Worm (Caenorhabditis elegans): ENCODE data around the gene T05A8.3.

Gene T05A8.3

DNA sequence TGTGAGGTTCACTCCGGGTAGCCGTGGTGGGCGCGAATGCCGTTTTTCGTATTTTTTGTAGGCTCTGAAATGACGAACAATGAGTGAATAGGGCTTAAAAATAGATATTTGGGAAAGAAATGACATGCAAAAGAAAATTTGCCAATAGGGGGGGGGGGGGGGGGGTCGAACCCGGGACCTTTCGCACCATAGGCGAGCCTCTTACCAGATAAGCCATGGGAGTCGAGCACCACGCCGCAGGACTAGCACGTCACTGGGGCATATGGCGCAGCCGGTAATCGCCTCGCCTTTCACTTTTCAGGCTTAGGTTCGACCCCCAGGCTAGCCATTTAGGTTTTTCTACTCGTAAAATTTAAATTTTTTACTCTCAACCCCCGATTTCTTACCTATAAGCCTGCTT is 2.0 kb upstream of the T05A8.3 start:
- TF ChIP-seq fkh-10 (GFP tag; optimal IDR thresholded peaks at IDR 0.05) (no peak), nhr-10 (tag; optimal IDR thresholded peaks at IDR 0.05) (no peak), aly-2 (tag; optimal IDR thresholded peaks at IDR 0.05) (no peak), set-16 (GFP tag; IDR thresholded peaks at IDR 0.05) (peak; percentile 87), dpl-1 (GFP tag; optimal IDR thresholded peaks at IDR 0.05) (no peak), sdz-12 (GFP tag; optimal IDR thresholded peaks at IDR 0.05) (no peak), daf-16 (GFP tag; optimal IDR thresholded peaks at IDR 0.05) (no peak), daf-16 (tag; optimal IDR thresholded peaks at IDR 0.05) (no peak), lin-38 (GFP tag; IDR thresholded peaks at IDR 0.05) (no peak), snpc-1.2 (GFP tag; IDR thresholded peaks at IDR 0.05) (0 out of 2 replicates have a peak, but pooled peaks have one; percentile 22), php-3 (GFP tag; IDR thresholded peaks at IDR 0.05) (no peak), ctbp-1 (GFP tag; IDR thresholded peaks at IDR 0.05) (no peak), snpc-4 (tag; optimal IDR thresholded peaks at IDR 0.05) (no peak), F10B5.3 (tag; optimal IDR thresholded peaks at IDR 0.05) (no peak), unc-62 (GFP tag; optimal IDR thresholded peaks at IDR 0.05 in 1 of 2) (peak in 1 of 2 experiments; percentile 28), unc-62 (tag; optimal IDR thresholded peaks at IDR 0.05) (no peak)

DNA sequence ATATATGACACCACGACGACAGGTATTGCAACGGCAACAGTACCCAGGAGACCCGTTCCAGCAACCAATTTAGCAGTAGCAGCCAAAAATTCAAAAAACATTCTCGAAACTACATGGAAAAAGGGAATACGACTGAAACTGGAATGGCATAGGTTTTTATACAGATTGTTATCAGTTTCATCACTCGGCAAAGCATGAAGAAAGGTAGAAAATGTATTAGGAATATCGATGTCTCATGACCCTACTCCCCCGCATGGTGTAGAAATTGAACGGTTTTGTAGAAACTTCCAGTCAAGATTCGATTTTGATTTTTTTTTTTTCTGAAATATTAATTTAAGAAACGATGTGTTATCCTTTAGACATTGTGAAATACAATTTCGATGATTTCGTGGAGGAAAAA is 6.3 kb downstream of the T05A8.3 start, which contains the start of gene T05A8.2:
Gene T05A8.2 (minus strand): TSS at position 101 of the 400 bp plus-strand sequence.
- peak in 1 of 2 experiments; percentile 35 for TF ChIP-seq unc-62 (GFP tag; optimal IDR thresholded peaks at IDR 0.05 in 1 of 2)
- TF ChIP-seq unc-62 (tag; optimal IDR thresholded peaks at IDR 0.05) = no peak
- TF ChIP-seq nhr-48 (tag; optimal IDR thresholded peaks at IDR 0.05) = no peak

DNA sequence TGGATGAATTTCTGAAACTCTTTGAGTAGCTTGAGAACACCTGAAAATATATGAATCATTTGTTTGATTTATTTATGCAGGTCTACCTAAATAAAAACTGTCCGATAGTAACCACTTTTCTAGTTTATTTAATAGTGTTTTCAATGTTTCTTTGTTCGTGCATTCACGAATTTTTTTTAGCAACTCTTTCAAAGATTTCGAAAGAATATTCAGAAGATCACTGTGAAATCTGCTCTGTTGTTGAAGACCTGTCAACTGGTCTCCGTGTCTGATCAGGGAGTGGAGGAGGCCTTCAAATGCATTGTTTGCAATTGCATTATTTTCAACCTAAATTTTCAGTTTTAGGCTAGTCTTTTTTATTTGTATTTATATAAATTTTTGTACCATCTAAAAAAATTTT is 7.3 kb downstream of the T05A8.3 start, which contains the start of gene T05A8.1:
Gene T05A8.1 (minus strand): TSS at position 101 of the 400 bp plus-strand sequence.
- TF ChIP-seq daf-8 (GFP tag; IDR thresholded peaks at IDR 0.05) (no peak), D1046.2 (GFP tag; IDR thresholded peaks at IDR 0.05) (no peak), pha-4 (GFP tag; IDR thresholded peaks at IDR 0.05) (no peak), pha-4 (tag; optimal IDR thresholded peaks at IDR 0.05) (no peak), dve-1 (tag; optimal IDR thresholded peaks at IDR 0.05; ENCODE audit: insufficient read depth) (no peak), hmg-1.1 (GFP tag; IDR thresholded peaks at IDR 0.05) (no peak), nhr-102 (tag; optimal IDR thresholded peaks at IDR 0.05) (no peak), dpl-1 (GFP tag; optimal IDR thresholded peaks at IDR 0.05) (no peak), hlh-11 (tag; optimal IDR thresholded peaks at IDR 0.05) (no peak), nhr-10 (tag; optimal IDR thresholded peaks at IDR 0.05) (no peak), snpc-1.2 (GFP tag; IDR thresholded peaks at IDR 0.05) (no peak), sdz-12 (GFP tag; optimal IDR thresholded peaks at IDR 0.05) (no peak)

DNA sequence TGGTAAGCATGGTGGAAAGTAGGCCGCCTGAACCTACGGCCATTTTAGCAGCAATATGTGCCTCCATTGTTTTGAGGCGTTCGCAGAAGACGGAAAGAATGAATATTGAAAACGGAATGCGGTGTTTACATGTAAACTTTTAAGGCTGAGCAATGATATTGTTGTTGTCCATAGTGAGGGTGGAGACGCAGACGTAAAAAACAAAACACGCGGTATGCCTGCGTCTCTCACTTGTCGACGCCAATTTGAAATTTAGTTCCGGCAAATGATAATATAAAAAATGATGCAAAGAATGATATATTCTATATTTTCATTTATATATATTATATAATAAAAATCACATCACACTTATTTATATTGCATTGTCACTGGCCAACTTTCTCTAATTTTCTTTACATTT is 9.4 kb downstream of the T05A8.3 start, which contains the start of gene Y47G7B.2:
Gene Y47G7B.2 (minus strand): TSS at position 143 of the 400 bp plus-strand sequence.
- TF ChIP-seq pha-4 (GFP tag; IDR thresholded peaks at IDR 0.05) (no peak), pha-4 (tag; optimal IDR thresholded peaks at IDR 0.05) (no peak), nhr-42 (GFP tag; IDR thresholded peaks at IDR 0.05) (no peak), madf-9 (GFP tag; conservative IDR thresholded peaks at IDR 0.05) (no peak), dmd-9 (GFP tag; IDR thresholded peaks at IDR 0.05) (no peak), pqm-1 (tag; optimal IDR thresholded peaks at IDR 0.05) (no peak), zip-2 (tag; optimal IDR thresholded peaks at IDR 0.05) (no peak), jun-1 (tag; optimal IDR thresholded peaks at IDR 0.05) (no peak), unc-130 (GFP tag; optimal IDR thresholded peaks at IDR 0.05) (no peak), F37D6.2 (tag; optimal IDR thresholded peaks at IDR 0.05) (no peak), daf-19 (GFP tag; conservative IDR thresholded peaks at IDR 0.05) (no peak), unc-62 (GFP tag; optimal IDR thresholded peaks at IDR 0.05 in 1 of 2) (no peak), unc-62 (tag; optimal IDR thresholded peaks at IDR 0.05) (no peak), saeg-2 (GFP tag; IDR thresholded peaks at IDR 0.05) (no peak), dmd-6 (GFP tag; IDR thresholded peaks at IDR 0.05) (0 out of 2 replicates have a peak, but pooled peaks have one; percentile 10), snpc-4 (tag; optimal IDR thresholded peaks at IDR 0.05) (no peak), ces-1 (GFP tag; optimal IDR thresholded peaks at IDR 0.05) (no peak), ztf-7 (tag; optimal IDR thresholded peaks at IDR 0.05) (no peak), daf-12 (tag; optimal IDR thresholded peaks at IDR 0.05) (no peak), zfp-3 (GFP tag; conservative IDR thresholded peaks at IDR 0.05) (no peak), hif-1 (tag; optimal IDR thresholded peaks at IDR 0.05) (no peak), mxl-2 (GFP tag; conservative IDR thresholded peaks at IDR 0.05) (no peak), zfp-2 (tag; optimal IDR thresholded peaks at IDR 0.05) (no peak), hlh-30 (tag; optimal IDR thresholded peaks at IDR 0.05; ENCODE audit: insufficient read depth) (peak; percentile 49), lim-7 (GFP tag; IDR thresholded peaks at IDR 0.05) (no peak), arid-1 (GFP tag; conservative IDR thresholded peaks at IDR 0.05) (no peak)
